Worm (Caenorhabditis elegans) whole organism, early embryonic: ENCODE measurements around the gene srh-269.

ENCODE experiments used
- B0310.2 ChIP-seq: sonication (generic microtip); optimal IDR thresholded peaks from 2 replicates; lab custom pipeline; 2016; ENCODE audit warnings: mild to moderate bottlenecking, missing genetic modification characterization, missing compliant biosample characterization
- aly-1 ChIP-seq: sonication (generic microtip); optimal IDR thresholded peaks from 2 replicates; lab custom pipeline; 2016; ENCODE audit warnings: missing genetic modification characterization, missing compliant biosample characterization
- ama-1 ChIP-seq: fragments of 150-350 bp; optimal IDR thresholded peaks from 2 replicates; lab custom pipeline; 2014
- ceh-36 ChIP-seq: sonication (generic microtip); optimal IDR thresholded peaks from 2 replicates; lab custom pipeline; 2016; ENCODE audit warnings: missing genetic modification characterization, inconsistent platforms, missing compliant biosample characterization
- flt-1 ChIP-seq: fragments of 200-800 bp; sonication (Bioruptor generic); IDR thresholded peaks from 2 replicates; pipeline ENCODE4 v1.3.6; 2022; ENCODE audit warnings: missing genetic modification characterization, missing compliant biosample characterization
- hmbx-1 ChIP-seq: sonication (generic microtip); optimal IDR thresholded peaks from 2 replicates; lab custom pipeline; 2016; ENCODE audit warnings: mild to moderate bottlenecking, missing genetic modification characterization, missing compliant biosample characterization
- hmg-4 ChIP-seq: fragments of 200-800 bp; sonication (Bioruptor generic); optimal IDR thresholded peaks from 2 replicates; lab custom pipeline; 2018; ENCODE audit warnings: mild to moderate bottlenecking, missing genetic modification characterization, missing compliant biosample characterization
- hnd-1 ChIP-seq: sonication (generic microtip); optimal IDR thresholded peaks from 2 replicates; lab custom pipeline; 2016; ENCODE audit warnings: missing genetic modification characterization, missing compliant biosample characterization
- pes-1 ChIP-seq: fragments of 200-800 bp; sonication (Bioruptor generic); IDR thresholded peaks from 2 replicates; pipeline ENCODE4 v1.3.6; 2022; ENCODE audit warnings: missing genetic modification reagents, missing genetic modification characterization, missing compliant biosample characterization
- scrt-1 ChIP-seq: fragments of 200-800 bp; sonication (Bioruptor generic); IDR thresholded peaks from 2 replicates; pipeline ENCODE4 v1.3.6; 2022; ENCODE audit warnings: missing genetic modification characterization, missing compliant biosample characterization
- sea-1 ChIP-seq: fragments of 200-800 bp; sonication (Bioruptor generic); conservative IDR thresholded peaks from 2 replicates; pipeline ENCODE4 v1.3.6; 2022; ENCODE audit warnings: missing genetic modification characterization, missing compliant biosample characterization
- tbx-11 ChIP-seq: fragments of 200-800 bp; sonication (Bioruptor generic); IDR thresholded peaks from 2 replicates; pipeline ENCODE4 v1.3.6; 2022; ENCODE audit warnings: missing genetic modification characterization, missing compliant biosample characterization
- tbx-37 ChIP-seq: fragments of 200-800 bp; sonication (Bioruptor generic); conservative IDR thresholded peaks from 2 replicates; pipeline ENCODE4 v1.3.6; 2022; ENCODE audit warnings: missing genetic modification reagents, missing genetic modification characterization, missing compliant biosample characterization
- tra-4 ChIP-seq: sonication (generic microtip); optimal IDR thresholded peaks from 2 replicates; lab custom pipeline; 2017; ENCODE audit warnings: missing genetic modification characterization, missing compliant biosample characterization

- TF ChIP-seq hnd-1 (no peak), aly-1 (tag; lab: Kevin White, UChicago) (no peak), hmbx-1 (tag; lab: Kevin White, UChicago) (no peak), scrt-1 (GFP tag; lab: Robert Waterston, UW) (no peak), tra-4 (tag; lab: Kevin White, UChicago) (no peak), B0310.2 (tag; lab: Kevin White, UChicago) (no peak), ama-1 (lab: Kevin White, UChicago) (no peak), pes-1 (GFP tag; lab: Robert Waterston, UW) (no peak), ceh-36 (tag; lab: Kevin White, UChicago) (no peak), hmg-4 (GFP tag; lab: Kevin White, UChicago) (no peak), flt-1 (GFP tag; lab: Robert Waterston, UW) (no peak), sea-1 (GFP tag; lab: Robert Waterston, UW) (no peak), tbx-11 (no peak), tbx-37 (GFP tag; lab: Robert Waterston, UW) (no peak)
Measured at ce11 chrV:16593792-16594059, 1.9 kb upstream of the srh-269 start.
